Worm (Caenorhabditis elegans) whole organism, L1 larva: Measurements from ENCODE around the gene R148.5.

Experiments
- dpl-1 ChIP-seq, 3 experiments: fragments of 150-350 bp in 2 of 3; sonication (generic microtip) in 1 of 3; optimal IDR thresholded peaks; 2 replicates each; lab custom pipeline; 2014 to 2017; ENCODE audit warnings: missing biosample characterization in 3 of 3, missing genetic modification characterization in 3 of 3, missing genetic modification reagents in 3 of 3
- egl-13 ChIP-seq: sonication (generic microtip); optimal IDR thresholded peaks from 2 replicates; lab custom pipeline; 2016; ENCODE audit warnings: missing genotype, missing genetic modification reagents, missing genetic modification characterization, missing compliant biosample characterization
- elt-3 ChIP-seq, 6 experiments: fragments of 150-350 bp in 1 of 6; sonication (generic microtip); optimal IDR thresholded peaks; 2 replicates each; lab custom pipeline; 2017 to 2018; ENCODE audit warnings: missing biosample characterization in 6 of 6, missing genetic modification characterization in 6 of 6, inconsistent platforms in 1 of 6
- fkh-10 ChIP-seq: sonication (generic microtip); optimal IDR thresholded peaks from 2 replicates; lab custom pipeline; 2017; ENCODE audit warnings: missing biosample characterization, missing genetic modification reagents, missing genetic modification characterization
- fos-1 ChIP-seq: fragments of 150-350 bp; optimal IDR thresholded peaks from 2 replicates; lab custom pipeline; 2014; ENCODE audit warnings: missing biosample characterization, missing genetic modification characterization
- lsy-2 ChIP-seq, 2 experiments: fragments of 150-350 bp; optimal IDR thresholded peaks; 2 replicates each; lab custom pipeline; 2014; ENCODE audit warnings: missing biosample characterization in 2 of 2, missing genetic modification characterization in 2 of 2
- nhr-237 ChIP-seq: fragments of 150-350 bp; optimal IDR thresholded peaks from 2 replicates; lab custom pipeline; 2014; ENCODE audit warnings: missing biosample characterization, missing genetic modification characterization
- nhr-28 ChIP-seq: fragments of 150-350 bp; optimal IDR thresholded peaks from 2 replicates; lab custom pipeline; 2014; ENCODE audit warnings: missing biosample characterization, missing genetic modification characterization
- unc-86 ChIP-seq: sonication (generic microtip); optimal IDR thresholded peaks from 2 replicates; lab custom pipeline; 2016; ENCODE audit warnings: missing genetic modification characterization, missing compliant biosample characterization
- vab-15 ChIP-seq: sonication (generic microtip); optimal IDR thresholded peaks from 2 replicates; lab custom pipeline; 2017; ENCODE audit warnings: missing genotype, mild to moderate bottlenecking, missing genetic modification characterization, missing compliant biosample characterization
- xbp-1 ChIP-seq: sonication (generic microtip); optimal IDR thresholded peaks from 2 replicates; lab custom pipeline; 2016; ENCODE audit warnings: missing genetic modification characterization, missing compliant biosample characterization
- ztf-11 ChIP-seq, 2 experiments: sonication (generic microtip); optimal IDR thresholded peaks; 2 replicates each; lab custom pipeline; 2016 to 2017; ENCODE audit warnings: missing genetic modification characterization in 2 of 2, missing biosample characterization in 1 of 2, missing compliant biosample characterization in 1 of 2

ce11 chrIII:3188564-3188963 lies 23.1 kb downstream of the R148.5 start:
- TF ChIP-seq nhr-28 (tag; lab: Kevin White, UChicago) (no peak), egl-13 (tag; lab: Kevin White, UChicago) (no peak), dpl-1 (GFP tag; optimal IDR thresholded peaks at IDR 0.05; lab: Kevin White, UChicago) (no peak), vab-15 (tag; lab: Kevin White, UChicago) (no peak), xbp-1 (tag; lab: Kevin White, UChicago) (no peak), lsy-2 (tag; optimal IDR thresholded peaks at IDR 0.05; lab: Kevin White, UChicago) (no peak), fos-1 (tag; lab: Kevin White, UChicago) (no peak), ztf-11 (tag; optimal IDR thresholded peaks at IDR 0.05; lab: Kevin White, UChicago) (no peak), elt-3 (tag; optimal IDR thresholded peaks at IDR 0.05; lab: Kevin White, UChicago) (no peak), nhr-237 (no peak), fkh-10 (no peak), unc-86 (tag; lab: Kevin White, UChicago) (no peak)
